Worm (Caenorhabditis elegans) whole organism, young adult: ENCODE results near the gene Y37A1A.2.

Experiments used
- D2030.7 ChIP-seq: fragments of 200-800 bp; sonication (Bioruptor generic); IDR thresholded peaks from 2 replicates; pipeline ENCODE4 v1.3.6; 2022; ENCODE audit warnings: missing genetic modification reagents, missing genetic modification characterization, missing compliant biosample characterization
- F33H1.4 ChIP-seq: fragments of 200-800 bp; sonication (Bioruptor generic); IDR thresholded peaks from 2 replicates; pipeline ENCODE4 v1.3.6; 2022; ENCODE audit warnings: missing genetic modification reagents, missing genetic modification characterization, missing compliant biosample characterization
- F39B2.1 ChIP-seq: fragments of 200-800 bp; sonication (Bioruptor generic); IDR thresholded peaks from 2 replicates; pipeline ENCODE4 v1.3.6; 2022; ENCODE audit warnings: missing genetic modification reagents, missing genetic modification characterization, missing compliant biosample characterization
- F49E8.2 ChIP-seq: sonication (generic microtip); optimal IDR thresholded peaks from 3 replicates; lab custom pipeline; 2017; ENCODE audit warnings: missing genetic modification characterization, mild to moderate bottlenecking, missing compliant biosample characterization, antibody characterized with exemption, moderate library complexity; ENCODE audit not compliant: insufficient read depth
- F52B5.7 ChIP-seq: sonication (generic microtip); optimal IDR thresholded peaks from 2 replicates; lab custom pipeline; 2016; ENCODE audit warnings: mild to moderate bottlenecking, missing genetic modification characterization, missing compliant biosample characterization
- F57A8.1 ChIP-seq: fragments of 200-800 bp; sonication (Bioruptor generic); optimal IDR thresholded peaks from 2 replicates; lab custom pipeline; 2018; ENCODE audit warnings: mild to moderate bottlenecking, missing genetic modification characterization, moderate library complexity, missing compliant biosample characterization
- K11D2.4 ChIP-seq: fragments of 200-800 bp; sonication (Bioruptor generic); IDR thresholded peaks from 2 replicates; pipeline ENCODE4 v1.3.6; 2022; ENCODE audit warnings: missing genetic modification reagents, missing genetic modification characterization, missing compliant biosample characterization
- K12H6.12 ChIP-seq: fragments of 200-800 bp; sonication (Bioruptor generic); optimal IDR thresholded peaks from 2 replicates; lab custom pipeline; 2018; ENCODE audit warnings: mild to moderate bottlenecking, missing genetic modification characterization, missing compliant biosample characterization
- T26A5.8 ChIP-seq: sonication (generic microtip); optimal IDR thresholded peaks from 2 replicates; lab custom pipeline; 2016; ENCODE audit warnings: missing genetic modification characterization, missing compliant biosample characterization
- Y79H2A.3 ChIP-seq: fragments of 200-800 bp; sonication (Bioruptor generic); conservative IDR thresholded peaks from 2 replicates; pipeline ENCODE4 v1.3.6; 2022; ENCODE audit warnings: missing genetic modification reagents, missing genetic modification characterization, missing compliant biosample characterization
- aptf-2 ChIP-seq: fragments of 200-800 bp; sonication (Bioruptor generic); conservative IDR thresholded peaks from 2 replicates; pipeline ENCODE4 v1.3.6; 2022; ENCODE audit warnings: missing genetic modification reagents, missing genetic modification characterization, missing compliant biosample characterization
- aptf-3 ChIP-seq: fragments of 200-800 bp; sonication (Bioruptor generic); IDR thresholded peaks from 2 replicates; pipeline ENCODE4 v1.3.6; 2022; ENCODE audit warnings: missing genetic modification characterization, missing compliant biosample characterization
- attf-5 ChIP-seq: fragments of 200-800 bp; sonication (Bioruptor generic); optimal IDR thresholded peaks from 2 replicates; lab custom pipeline; 2018; ENCODE audit warnings: mild to moderate bottlenecking, missing genetic modification characterization, missing compliant biosample characterization
- cebp-1 ChIP-seq, 2 experiments: fragments of 200-800 bp in 1 of 2; sonication (Bioruptor generic) in 1 of 2; sonication (generic microtip) in 1 of 2; IDR thresholded peaks in 1 of 2; optimal IDR thresholded peaks in 1 of 2; 2 replicates each; pipeline versions ENCODE4 v1.3.6 to Lab custom; 2017 to 2022; ENCODE audit warnings: missing compliant biosample characterization in 2 of 2, missing genetic modification characterization in 2 of 2, mild to moderate bottlenecking in 1 of 2, missing genetic modification reagents in 1 of 2, moderate library complexity in 1 of 2
- cebp-2 ChIP-seq: fragments of 200-800 bp; sonication (Bioruptor generic); IDR thresholded peaks from 2 replicates; pipeline ENCODE4 v1.3.6; 2022; ENCODE audit warnings: missing genetic modification characterization, missing compliant biosample characterization
- ceh-100 ChIP-seq: fragments of 200-800 bp; sonication (Bioruptor generic); IDR thresholded peaks from 2 replicates; pipeline ENCODE4 v1.3.6; 2022; ENCODE audit warnings: missing genetic modification reagents, missing genetic modification characterization, missing compliant biosample characterization
- ceh-79 ChIP-seq: sonication (generic microtip); optimal IDR thresholded peaks from 2 replicates; lab custom pipeline; 2017; ENCODE audit warnings: mild to moderate bottlenecking, missing genetic modification characterization, missing compliant biosample characterization
- ceh-91 ChIP-seq: fragments of 200-800 bp; sonication (Bioruptor generic); IDR thresholded peaks from 2 replicates; pipeline ENCODE4 v1.3.6; 2022; ENCODE audit warnings: missing genetic modification reagents, missing genetic modification characterization, missing compliant biosample characterization
- dpff-1 ChIP-seq: sonication (generic microtip); optimal IDR thresholded peaks from 2 replicates; lab custom pipeline; 2017; ENCODE audit warnings: mild to moderate bottlenecking, missing genetic modification characterization, missing compliant biosample characterization
- egl-44 ChIP-seq: fragments of 200-800 bp; sonication (Bioruptor generic); IDR thresholded peaks from 2 replicates; pipeline ENCODE4 v1.3.6; 2022; ENCODE audit warnings: missing genetic modification reagents, missing genetic modification characterization, missing compliant biosample characterization
- egrh-3 ChIP-seq: fragments of 200-800 bp; sonication (Bioruptor generic); IDR thresholded peaks from 2 replicates; pipeline ENCODE4 v1.3.6; 2022; ENCODE audit warnings: missing genetic modification reagents, missing genetic modification characterization, missing compliant biosample characterization
- ets-4 ChIP-seq: fragments of 200-800 bp; sonication (Bioruptor generic); optimal IDR thresholded peaks from 2 replicates; lab custom pipeline; 2018; ENCODE audit warnings: mild to moderate bottlenecking, missing genetic modification characterization, missing compliant biosample characterization
- gei-17 ChIP-seq: fragments of 200-800 bp; sonication (Bioruptor generic); optimal IDR thresholded peaks from 2 replicates; lab custom pipeline; 2018; ENCODE audit warnings: mild to moderate bottlenecking, missing genetic modification characterization, missing compliant biosample characterization
- hmg-1.2 ChIP-seq: fragments of 200-800 bp; sonication (Bioruptor generic); IDR thresholded peaks from 2 replicates; pipeline ENCODE4 v1.3.6; 2022; ENCODE audit warnings: missing genetic modification reagents, missing genetic modification characterization, missing compliant biosample characterization
- hmg-20 ChIP-seq: fragments of 200-800 bp; sonication (Bioruptor generic); IDR thresholded peaks from 2 replicates; pipeline ENCODE4 v1.3.6; 2022; ENCODE audit warnings: missing genetic modification reagents, missing genetic modification characterization, missing compliant biosample characterization
- hsf-1 ChIP-seq: fragments of 200-800 bp; sonication (Bioruptor generic); IDR thresholded peaks from 2 replicates; pipeline ENCODE4 v1.3.6; 2022; ENCODE audit warnings: missing genetic modification reagents, missing genetic modification characterization, missing compliant biosample characterization
- lin-40 ChIP-seq: sonication (generic microtip); optimal IDR thresholded peaks from 2 replicates; lab custom pipeline; 2016; ENCODE audit warnings: missing genetic modification characterization, mild to moderate bottlenecking, missing compliant biosample characterization, missing genotype, missing genetic modification reagents
- lsl-1 ChIP-seq: fragments of 200-800 bp; sonication (Bioruptor generic); optimal IDR thresholded peaks from 2 replicates; lab custom pipeline; 2018; ENCODE audit warnings: mild to moderate bottlenecking, missing genetic modification characterization, moderate library complexity, missing compliant biosample characterization
- madf-10 ChIP-seq: sonication (generic microtip); optimal IDR thresholded peaks from 2 replicates; lab custom pipeline; 2016; ENCODE audit warnings: mild to moderate bottlenecking, missing genetic modification characterization, missing compliant biosample characterization
- madf-8 ChIP-seq: fragments of 200-800 bp; sonication (Bioruptor generic); conservative IDR thresholded peaks from 2 replicates; pipeline ENCODE4 v1.3.6; 2022; ENCODE audit warnings: missing genetic modification reagents, missing genetic modification characterization, missing compliant biosample characterization
- mcd-1 ChIP-seq: fragments of 200-800 bp; sonication (Bioruptor generic); IDR thresholded peaks from 2 replicates; pipeline ENCODE4 v1.3.6; 2022; ENCODE audit warnings: missing genetic modification reagents, missing genetic modification characterization, missing compliant biosample characterization
- mel-28 ChIP-seq: sonication (generic microtip); optimal IDR thresholded peaks from 2 replicates; lab custom pipeline; 2016; ENCODE audit warnings: borderline replicate concordance, mild to moderate bottlenecking, missing genetic modification characterization, missing compliant biosample characterization
- mes-4 ChIP-seq: sonication (generic microtip); optimal IDR thresholded peaks from 2 replicates; lab custom pipeline; 2016; ENCODE audit warnings: missing genotype, missing genetic modification characterization, missing compliant biosample characterization
- nhr-120 ChIP-seq: fragments of 200-800 bp; sonication (Bioruptor generic); IDR thresholded peaks from 2 replicates; pipeline ENCODE4 v1.3.6; 2022; ENCODE audit warnings: missing genetic modification characterization, missing compliant biosample characterization
- nhr-179 ChIP-seq: sonication (generic microtip); optimal IDR thresholded peaks from 2 replicates; lab custom pipeline; 2016; ENCODE audit warnings: mild to moderate bottlenecking, missing genetic modification characterization, missing compliant biosample characterization
- sdz-38 ChIP-seq: sonication (generic microtip); optimal IDR thresholded peaks from 2 replicates; lab custom pipeline; 2016; ENCODE audit warnings: missing genotype, missing genetic modification characterization, missing compliant biosample characterization
- snpc-3.4 ChIP-seq: sonication (generic microtip); optimal IDR thresholded peaks from 2 replicates; lab custom pipeline; 2017; ENCODE audit warnings: missing genetic modification characterization, mild to moderate bottlenecking, missing compliant biosample characterization, antibody characterized with exemption, moderate library complexity, missing genotype, missing genetic modification reagents
- snpc-4 ChIP-seq, 5 experiments: fragments of 150-350 bp in 1 of 5; sonication (generic microtip) in 4 of 5; optimal IDR thresholded peaks; 2 replicates each; lab custom pipeline; 2014 to 2018; ENCODE audit warnings: missing genetic modification characterization in 5 of 5, missing biosample characterization in 3 of 5, antibody characterized with exemption in 2 of 5, mild to moderate bottlenecking in 2 of 5, missing compliant biosample characterization in 2 of 5, missing genotype in 2 of 5, moderate library complexity in 2 of 5, missing genetic modification reagents in 1 of 5
- somi-1 ChIP-seq: fragments of 200-800 bp; sonication (Bioruptor generic); optimal IDR thresholded peaks from 2 replicates; lab custom pipeline; 2018; ENCODE audit warnings: mild to moderate bottlenecking, missing genetic modification characterization, missing compliant biosample characterization
- tbp1 ChIP-seq: fragments of 200-800 bp; sonication (Bioruptor generic); optimal IDR thresholded peaks from 2 replicates; lab custom pipeline; 2018; ENCODE audit warnings: mild to moderate bottlenecking, missing genetic modification characterization, missing compliant biosample characterization
- tlf-1 ChIP-seq: fragments of 200-800 bp; sonication (Bioruptor generic); optimal IDR thresholded peaks from 2 replicates; lab custom pipeline; 2018; ENCODE audit warnings: mild to moderate bottlenecking, missing genetic modification characterization, missing compliant biosample characterization
- xnd-1 ChIP-seq: sonication (generic microtip); optimal IDR thresholded peaks from 2 replicates; lab custom pipeline; 2016; ENCODE audit warnings: missing genotype, missing genetic modification reagents, missing genetic modification characterization, missing compliant biosample characterization
- ztf-25 ChIP-seq: fragments of 200-800 bp; sonication (Bioruptor generic); IDR thresholded peaks from 2 replicates; pipeline ENCODE4 v1.3.6; 2022; ENCODE audit warnings: missing genetic modification reagents, missing genetic modification characterization, missing compliant biosample characterization
- ztf-26 ChIP-seq: sonication (generic microtip); optimal IDR thresholded peaks from 2 replicates; lab custom pipeline; 2017; ENCODE audit warnings: missing genetic modification characterization, missing compliant biosample characterization

The Y37A1A.2 gene

ce11 chrIV:13881754-13882275, 31.0 kb downstream of the Y37A1A.2 start, which contains the start of gene rpl-29 (continued):
- TF ChIP-seq ztf-25 (GFP tag; lab: Robert Waterston, UW) (no peak), mel-28 (no peak), madf-8 (GFP tag; lab: Robert Waterston, UW) (peak; percentile 78), aptf-3 (no peak), D2030.7 (GFP tag; lab: Robert Waterston, UW) (peak; percentile 83), nhr-179 (tag; lab: Kevin White, UChicago) (no peak), F49E8.2 (peak; percentile 80), somi-1 (GFP tag; lab: Kevin White, UChicago) (no peak)

- TF ChIP-seq snpc-3.4 (no peak), F57A8.1 (GFP tag; lab: Kevin White, UChicago) (no peak), F49E8.2 (no peak), sdz-38 (tag; lab: Kevin White, UChicago) (no peak), F39B2.1 (GFP tag; lab: Robert Waterston, UW) (no peak), cebp-1 (GFP tag; IDR thresholded peaks at IDR 0.05; lab: Robert Waterston, UW) (no peak), cebp-1 (tag; optimal IDR thresholded peaks at IDR 0.05; lab: Kevin White, UChicago) (peak; percentile 39), mcd-1 (no peak), madf-8 (GFP tag; lab: Robert Waterston, UW) (no peak), egrh-3 (GFP tag; lab: Robert Waterston, UW) (no peak), somi-1 (GFP tag; lab: Kevin White, UChicago) (peak; percentile 15), K11D2.4 (no peak), T26A5.8 (tag; lab: Kevin White, UChicago) (no peak), gei-17 (GFP tag; lab: Kevin White, UChicago) (no peak), F52B5.7 (tag; lab: Kevin White, UChicago) (no peak), dpff-1 (no peak), xnd-1 (no peak), madf-10 (tag; lab: Kevin White, UChicago) (peak; percentile 36), nhr-120 (no peak)
Observed at ce11 chrIV:13880803-13881202, 32.0 kb downstream of the Y37A1A.2 start.

ce11 chrIV:13880370-13880769, 32.5 kb downstream of the Y37A1A.2 start:
- TF ChIP-seq F49E8.2: no peak
- TF ChIP-seq F33H1.4 (GFP tag; lab: Robert Waterston, UW): peak; percentile 49
- TF ChIP-seq snpc-4 (GFP tag; optimal IDR thresholded peaks at IDR 0.05; lab: Kevin White, UChicago): peak; percentile 9
- peak in 2 of 4 experiments; percentile 30 to 72 for TF ChIP-seq snpc-4 (tag; optimal IDR thresholded peaks at IDR 0.05; lab: Kevin White, UChicago)
- TF ChIP-seq aptf-2 (GFP tag; lab: Robert Waterston, UW): no peak
- no peak for TF ChIP-seq ceh-91
- TF ChIP-seq mes-4: no peak
- peak; percentile 84 for TF ChIP-seq lsl-1 (GFP tag; lab: Kevin White, UChicago)
- no peak for TF ChIP-seq K11D2.4
- no peak for TF ChIP-seq Y79H2A.3 (GFP tag; lab: Robert Waterston, UW)
- TF ChIP-seq mcd-1: no peak
- TF ChIP-seq hmg-1.2 (GFP tag; lab: Robert Waterston, UW): no peak
- TF ChIP-seq lin-40 (tag; lab: Kevin White, UChicago): no peak
- no peak for TF ChIP-seq ceh-100 (GFP tag; lab: Robert Waterston, UW)
- no peak for TF ChIP-seq K12H6.12 (tag; lab: Kevin White, UChicago)
- TF ChIP-seq dpff-1: no peak
- no peak for TF ChIP-seq ceh-79 (tag; lab: Kevin White, UChicago)
- TF ChIP-seq tlf-1 (GFP tag; lab: Kevin White, UChicago): no peak
- TF ChIP-seq hsf-1 (GFP tag; lab: Robert Waterston, UW): no peak
- no peak for TF ChIP-seq ztf-26 (tag; lab: Kevin White, UChicago)
- TF ChIP-seq attf-5 (GFP tag; lab: Kevin White, UChicago): no peak
- TF ChIP-seq ets-4: no peak
- no peak for TF ChIP-seq cebp-2
- TF ChIP-seq hmg-20 (GFP tag; lab: Robert Waterston, UW): no peak
- TF ChIP-seq cebp-1 (GFP tag; IDR thresholded peaks at IDR 0.05; lab: Robert Waterston, UW): no peak
- no peak for TF ChIP-seq cebp-1 (tag; optimal IDR thresholded peaks at IDR 0.05; lab: Kevin White, UChicago)
- no peak for TF ChIP-seq somi-1 (GFP tag; lab: Kevin White, UChicago)
- TF ChIP-seq F52B5.7 (tag; lab: Kevin White, UChicago): no peak
- TF ChIP-seq egl-44 (GFP tag; lab: Robert Waterston, UW): no peak
- TF ChIP-seq tbp1 (GFP tag; lab: Kevin White, UChicago): no peak
- no peak for TF ChIP-seq mel-28
